Fruit fly (Drosophila melanogaster): ENCODE results near the gene Arglu1.

- TF ChIP-seq CG5204 (GFP tag; optimal IDR thresholded peaks at IDR 0.05) = peak; percentile 97
- TF ChIP-seq pad (GFP tag; optimal IDR thresholded peaks at IDR 0.05) = peak; percentile 61
Measured at dm6 chr2L:9915011-9915850, 22.7 kb downstream of the Arglu1 start, which contains the start of gene yip2.

Measured in whole organism, adult.